Worm (Caenorhabditis elegans): ENCODE measurements around the gene srx-93.

DNA sequence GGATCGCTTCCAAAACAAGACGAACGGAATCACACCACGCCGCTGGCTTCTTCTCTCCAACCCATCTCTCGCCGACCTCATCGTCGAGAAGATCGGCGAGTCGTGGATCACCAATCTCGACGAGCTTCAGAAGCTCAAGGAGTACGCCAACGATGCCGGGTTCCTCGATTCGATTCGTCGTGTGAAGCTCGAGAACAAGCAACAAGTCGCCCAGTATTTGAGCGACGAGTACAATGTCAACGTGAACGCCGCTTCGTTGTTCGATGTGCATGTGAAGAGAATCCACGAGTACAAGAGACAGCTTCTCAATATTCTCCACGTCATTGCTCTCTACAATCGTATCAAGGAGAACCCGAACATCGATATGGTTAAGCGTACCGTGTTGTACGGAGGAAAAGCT, 36.9 kb downstream of the srx-93 start:
- TF ChIP-seq rnt-1 (tag; optimal IDR thresholded peaks at IDR 0.05) (no peak), pqm-1 (tag; optimal IDR thresholded peaks at IDR 0.05) (no peak), T23F11.4 (GFP tag; optimal IDR thresholded peaks at IDR 0.05) (no peak), hlh-15 (tag; optimal IDR thresholded peaks at IDR 0.05) (no peak), mec-3 (tag; optimal IDR thresholded peaks at IDR 0.05; ENCODE audit: borderline replicate concordance) (no peak), ets-4 (tag; optimal IDR thresholded peaks at IDR 0.05) (no peak), ceh-14 (tag; optimal IDR thresholded peaks at IDR 0.05) (no peak), hlh-8 (tag; optimal IDR thresholded peaks at IDR 0.05) (no peak), ceh-2 (tag; optimal IDR thresholded peaks at IDR 0.05) (no peak), ceh-6 (GFP tag; optimal IDR thresholded peaks at IDR 0.05) (no peak), odd-2 (tag; optimal IDR thresholded peaks at IDR 0.05) (no peak)

Measured in whole organism, late embryonic.